Worm (Caenorhabditis elegans): ENCODE data around the gene Y53F4B.27.

DNA sequence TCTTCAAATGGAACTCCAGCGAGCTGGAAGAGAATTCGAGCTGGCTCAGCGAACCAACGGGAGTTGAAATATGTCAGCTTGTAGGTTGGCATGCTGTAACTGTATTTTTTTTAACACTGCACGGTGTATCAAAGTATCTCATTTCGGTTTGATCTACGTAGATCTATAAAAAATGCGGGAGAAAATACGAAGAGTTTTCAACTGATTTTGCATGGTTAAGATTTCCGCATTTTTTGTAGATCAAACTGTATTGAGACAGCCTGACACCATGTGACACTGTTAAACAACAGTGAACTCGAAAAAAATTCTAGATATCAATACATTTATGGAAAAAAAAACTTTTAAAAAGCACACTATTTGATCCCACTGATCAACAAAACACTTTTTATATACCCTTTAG is 32.8 kb downstream of the Y53F4B.27 start, which contains the start of gene gst-32:
- no peak for TF ChIP-seq ama-1 (optimal IDR thresholded peaks at IDR 0.05)
- TF ChIP-seq aly-1 (tag; optimal IDR thresholded peaks at IDR 0.05) = no peak
- TF ChIP-seq pes-1 (GFP tag; IDR thresholded peaks at IDR 0.05) = no peak
- TF ChIP-seq hmg-4 (GFP tag; optimal IDR thresholded peaks at IDR 0.05) = no peak
- no peak for TF ChIP-seq ets-7 (tag; optimal IDR thresholded peaks at IDR 0.05)
- TF ChIP-seq ceh-13 (GFP tag; optimal IDR thresholded peaks at IDR 0.05) = no peak
